Fruit fly (Drosophila melanogaster): ENCODE results near the gene CG12684.

Gene CG12684

DNA sequence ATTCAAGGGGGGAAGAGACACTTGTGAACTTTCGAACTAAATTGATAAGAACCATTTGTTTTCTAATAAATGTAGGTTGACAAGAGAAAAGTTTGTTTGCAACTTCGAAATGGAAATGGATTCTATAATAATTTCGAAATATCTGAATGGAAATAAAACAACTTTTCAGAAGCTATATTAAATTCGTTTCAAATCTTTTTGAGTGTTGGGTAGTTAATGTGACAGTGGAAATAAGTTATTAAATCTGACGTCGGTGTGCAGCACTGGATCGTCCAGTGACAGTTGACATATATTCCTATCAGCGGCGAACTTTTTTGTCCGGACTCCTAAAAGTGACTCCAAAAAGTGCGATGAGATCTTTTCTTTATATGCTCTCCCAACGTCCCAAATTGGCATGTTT lies 29.4 kb downstream of the CG12684 start, which contains the start of gene CG3568:
TSS of gene CG3568 (plus strand) at position 278 of the 400 bp plus-strand sequence.
- peak; percentile 34 for TF ChIP-seq Med (GFP tag)
- no peak for TF ChIP-seq Doc3 (GFP tag; IDR thresholded peaks at IDR 0.05; ENCODE audit: partially characterized antibody)
- TF ChIP-seq CG9215 (GFP tag; IDR thresholded peaks at IDR 0.05), result no peak
- no peak for TF ChIP-seq ERR (GFP tag; optimal IDR thresholded peaks at IDR 0.05)
- no peak for TF ChIP-seq Fer2 (tag; optimal IDR thresholded peaks at IDR 0.05)
- no peak for TF ChIP-seq wor (GFP tag; IDR thresholded peaks at IDR 0.05)
- TF ChIP-seq CG14441 (GFP tag; IDR thresholded peaks at IDR 0.05), result no peak
- TF ChIP-seq stwl (tag; optimal IDR thresholded peaks at IDR 0.05), result peak; percentile 65
- no peak for TF ChIP-seq Chrac-16 (GFP tag; optimal IDR thresholded peaks at IDR 0.05)
- TF ChIP-seq zfh2 (GFP tag; optimal IDR thresholded peaks at IDR 0.05), result no peak
- no peak for TF ChIP-seq CG17361 (GFP tag; IDR thresholded peaks at IDR 0.05)
- TF ChIP-seq CG18476 (GFP tag; optimal IDR thresholded peaks at IDR 0.05), result no peak
- peak; percentile 57 for TF ChIP-seq CG10267 (tag; optimal IDR thresholded peaks at IDR 0.05)
- TF ChIP-seq NC2β (GFP tag; optimal IDR thresholded peaks at IDR 0.05), result no peak
- TF ChIP-seq tgo (GFP tag; IDR thresholded peaks at IDR 0.05), result no peak
- no peak for TF ChIP-seq CG10274 (GFP tag; optimal IDR thresholded peaks at IDR 0.05)
- no peak for TF ChIP-seq CTCF (GFP tag; optimal IDR thresholded peaks at IDR 0.05)
- no peak for TF ChIP-seq gcm (GFP tag; optimal IDR thresholded peaks at IDR 0.05)
- TF ChIP-seq chn (GFP tag; optimal IDR thresholded peaks at IDR 0.05), result no peak
- TF ChIP-seq lab (GFP tag; optimal IDR thresholded peaks at IDR 0.05), result no peak
- TF ChIP-seq ssp (GFP tag; IDR thresholded peaks at IDR 0.05), result peak; percentile 50; the same call in 1 of the 2 replicates
- no peak for TF ChIP-seq zen (tag; optimal IDR thresholded peaks at IDR 0.05)
- peak; percentile 70 for TF ChIP-seq sens (GFP tag)
- no peak for TF ChIP-seq CG10209 (GFP tag; optimal IDR thresholded peaks at IDR 0.05)

dm6 chrX:4540430-4540932 lies 31.2 kb downstream of the CG12684 start, which contains the start of the genes rb and CHOp24:
Gene rb, minus strand, starts transcription at chrX:4540626.
Gene CHOp24, plus strand, starts transcription at chrX:4540908.
- TF ChIP-seq Aef1 (GFP tag; IDR thresholded peaks at IDR 0.05) (no peak), CG17802 (tag; optimal IDR thresholded peaks at IDR 0.05) (no peak), lola (GFP tag; optimal IDR thresholded peaks at IDR 0.05) (peak in 1 of 3 experiments; percentile 9), CG4617 (GFP tag; optimal IDR thresholded peaks at IDR 0.05; ENCODE audit: borderline replicate concordance) (peak; percentile 51), Bgb (GFP tag; IDR thresholded peaks at IDR 0.05; ENCODE audit: partially characterized antibody) (peak; percentile 89), gcm2 (GFP tag; optimal IDR thresholded peaks at IDR 0.05) (no peak), bsh (GFP tag; optimal IDR thresholded peaks at IDR 0.05) (peak in 1 of 2 experiments; percentile 48), CG8924 (tag; optimal IDR thresholded peaks at IDR 0.05) (peak; percentile 3), CG2116 (GFP tag; optimal IDR thresholded peaks at IDR 0.05) (peak; percentile 84), Nf-YB (GFP tag; optimal IDR thresholded peaks at IDR 0.05) (peak; percentile 13), Mrtf (GFP tag; IDR thresholded peaks at IDR 0.05) (no peak), CG3847 (GFP tag; IDR thresholded peaks at IDR 0.05) (peak; percentile 17; the same call in 1 of the 2 replicates), Lhr (GFP tag; optimal IDR thresholded peaks at IDR 0.05) (peak; percentile 10), sqz (GFP tag; optimal IDR thresholded peaks at IDR 0.05) (peak; percentile 86), Sry-β (GFP tag; optimal IDR thresholded peaks at IDR 0.05) (no peak), ftz-f1 (GFP tag; optimal IDR thresholded peaks at IDR 0.05) (no peak), CG6791 (GFP tag; IDR thresholded peaks at IDR 0.05; ENCODE audit: partially characterized antibody) (peak; percentile 88), CG13775 (GFP tag; optimal IDR thresholded peaks at IDR 0.05) (no peak), CG30403 (GFP tag; optimal IDR thresholded peaks at IDR 0.05) (peak; percentile 14), dm (GFP tag; optimal IDR thresholded peaks at IDR 0.05) (peak; percentile 56), mam (GFP tag; optimal IDR thresholded peaks at IDR 0.05) (peak; percentile 63), CG34224 (GFP tag; IDR thresholded peaks at IDR 0.05; ENCODE audit: partially characterized antibody) (peak; percentile 90), tna (GFP tag; IDR thresholded peaks at IDR 0.05; ENCODE audit: partially characterized antibody) (peak; percentile 95), Chrac-16 (GFP tag; optimal IDR thresholded peaks at IDR 0.05) (peak; percentile 4), Gug (GFP tag; IDR thresholded peaks at IDR 0.05) (no peak), CG17568 (GFP tag; optimal IDR thresholded peaks at IDR 0.05) (no peak), HmgD (GFP tag; optimal IDR thresholded peaks at IDR 0.05) (peak; percentile 21), eve (GFP tag; optimal IDR thresholded peaks at IDR 0.05) (no peak)

Measured in whole organism, embryonic.